Worm (Caenorhabditis elegans) whole organism, mixed stage, embryonic: Measurements from ENCODE around the gene zag-1.

Experiments used
- pha-4 ChIP-seq: fragments of 150-350 bp; optimal IDR thresholded peaks from 2 replicates; lab custom pipeline; 2018; ENCODE audit warnings: missing biosample characterization, missing genetic modification reagents, missing genetic modification characterization
- unc-62 ChIP-seq: fragments of 150-350 bp; optimal IDR thresholded peaks from 2 replicates; lab custom pipeline; 2014; ENCODE audit warnings: missing biosample characterization, missing genetic modification reagents, missing genetic modification characterization

- TF ChIP-seq pha-4 (tag; lab: Kevin White, UChicago) (no peak), unc-62 (GFP tag; lab: Kevin White, UChicago) (no peak)
These were observed 19.6 kb downstream of the zag-1 start for ce11 chrIV:3875260-3875659.
